Fruit fly (Drosophila melanogaster) whole organism, prepupa: Measurements from ENCODE around the gene CG6204.

Source experiments
- Blimp-1 ChIP-seq: fragments of 200-800 bp; sonication (Bioruptor generic); optimal IDR thresholded peaks from 3 replicates; lab custom pipeline; 2017; ENCODE audit warnings: missing biosample characterization, missing genetic modification characterization, mild to moderate bottlenecking, moderate library complexity, missing genetic modification reagents
- CG15336 ChIP-seq: fragments of 200-800 bp; sonication (Bioruptor generic); IDR thresholded peaks from 2 replicates; pipeline ENCODE4 v1.3.6; 2022; ENCODE audit warnings: missing biosample characterization, missing genetic modification characterization
- CG1621 ChIP-seq: fragments of 200-800 bp; sonication (Bioruptor generic); optimal IDR thresholded peaks from 3 replicates; lab custom pipeline; 2018; ENCODE audit warnings: missing biosample characterization, mild to moderate bottlenecking, missing genetic modification characterization
- CG4318 ChIP-seq: fragments of 200-800 bp; sonication (Bioruptor generic); optimal IDR thresholded peaks from 3 replicates; lab custom pipeline; 2017; ENCODE audit warnings: missing biosample characterization, mild to moderate bottlenecking, missing genetic modification characterization
- Met ChIP-seq: fragments of 200-800 bp; sonication (Bioruptor generic); optimal IDR thresholded peaks from 3 replicates; lab custom pipeline; 2016; ENCODE audit warnings: missing biosample characterization, missing genetic modification characterization
- Smox ChIP-seq: fragments of 200-800 bp; sonication (Bioruptor generic); optimal IDR thresholded peaks from 3 replicates; lab custom pipeline; 2016; ENCODE audit warnings: missing biosample characterization, missing genetic modification characterization
- dac ChIP-seq: fragments of 200-800 bp; sonication (Bioruptor generic); optimal IDR thresholded peaks from 2 replicates; lab custom pipeline; 2017; ENCODE audit warnings: missing biosample characterization, mild to moderate bottlenecking, missing genetic modification characterization

DNA sequence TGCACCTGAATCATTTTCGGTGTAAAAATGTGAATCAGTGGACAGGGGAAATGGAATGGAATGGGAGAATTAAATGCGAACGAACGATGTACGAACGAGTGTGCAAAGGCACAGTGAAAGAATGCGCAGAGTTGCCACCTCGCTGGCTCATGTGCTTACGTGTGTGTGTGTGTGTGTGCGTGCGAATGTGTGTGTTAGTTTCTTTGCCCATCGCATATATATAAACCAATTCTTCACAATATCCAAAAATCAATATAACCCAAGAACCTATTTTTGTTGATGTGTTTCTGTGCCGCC, 37.5 kb downstream of the CG6204 start:
- TF ChIP-seq Smox (GFP tag; lab: Kevin White, UChicago): no peak
- TF ChIP-seq CG4318 (GFP tag; lab: Kevin White, UChicago): no peak
- TF ChIP-seq CG15336 (GFP tag; lab: Robert Waterston, UW): no peak
- TF ChIP-seq Blimp-1 (GFP tag; lab: Kevin White, UChicago): no peak
- no peak for TF ChIP-seq CG1621
- TF ChIP-seq Met (GFP tag; lab: Kevin White, UChicago): no peak
- no peak for TF ChIP-seq dac (GFP tag; lab: Kevin White, UChicago)
